Worm (Caenorhabditis elegans): ENCODE data around the gene frpr-8.

frpr-8 gene

DNA sequence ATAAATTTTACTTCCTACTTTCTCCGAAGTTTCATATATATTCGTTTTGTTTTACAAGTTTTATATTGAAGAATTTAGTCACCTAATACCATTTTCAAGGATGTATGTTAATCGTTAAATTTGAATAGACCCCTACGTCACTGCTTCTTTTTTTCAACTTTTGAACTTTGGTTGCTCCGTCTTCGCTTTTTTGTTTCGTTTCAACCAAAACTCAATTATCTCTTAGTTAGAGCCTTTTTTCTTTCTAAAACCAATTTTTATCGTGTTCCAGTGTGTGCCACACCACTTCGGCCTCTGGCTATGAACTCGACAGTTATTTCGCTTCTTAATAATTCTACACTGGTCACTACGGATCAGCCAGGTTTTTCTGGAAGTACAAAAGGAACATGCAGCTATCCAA lies at the start of gene frpr-8:
Gene frpr-8, plus strand, starts transcription at position 301 of the 400 bp plus-strand sequence.
- TF ChIP-seq him-1 (tag; optimal IDR thresholded peaks at IDR 0.05) (no peak), W03F9.2 (tag; optimal IDR thresholded peaks at IDR 0.05) (no peak), dao-5 (tag; optimal IDR thresholded peaks at IDR 0.05) (no peak)

DNA sequence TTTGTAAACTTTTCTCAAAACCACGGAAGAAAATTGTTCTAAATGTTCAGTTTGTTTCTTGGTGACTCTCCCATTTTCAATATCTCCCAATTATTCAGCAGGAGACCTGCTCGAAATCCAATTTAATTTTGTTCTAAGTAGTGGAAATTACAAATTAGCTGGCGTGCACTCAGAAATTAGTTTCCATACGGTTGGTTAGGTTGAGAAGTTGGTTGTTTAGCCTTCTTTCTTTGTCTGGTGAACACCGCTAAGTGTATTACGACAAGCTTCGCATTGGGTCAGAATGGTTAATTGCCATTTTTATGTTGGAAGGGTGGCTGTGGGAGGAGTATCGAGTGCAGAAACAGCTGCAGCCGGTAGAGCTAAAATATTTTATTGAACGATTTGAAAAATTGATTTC lies 49.0 kb upstream of the frpr-8 start:
- TF ChIP-seq him-1 (tag; optimal IDR thresholded peaks at IDR 0.05) (no peak), dao-5 (tag; optimal IDR thresholded peaks at IDR 0.05) (no peak), W03F9.2 (tag; optimal IDR thresholded peaks at IDR 0.05) (no peak)

DNA sequence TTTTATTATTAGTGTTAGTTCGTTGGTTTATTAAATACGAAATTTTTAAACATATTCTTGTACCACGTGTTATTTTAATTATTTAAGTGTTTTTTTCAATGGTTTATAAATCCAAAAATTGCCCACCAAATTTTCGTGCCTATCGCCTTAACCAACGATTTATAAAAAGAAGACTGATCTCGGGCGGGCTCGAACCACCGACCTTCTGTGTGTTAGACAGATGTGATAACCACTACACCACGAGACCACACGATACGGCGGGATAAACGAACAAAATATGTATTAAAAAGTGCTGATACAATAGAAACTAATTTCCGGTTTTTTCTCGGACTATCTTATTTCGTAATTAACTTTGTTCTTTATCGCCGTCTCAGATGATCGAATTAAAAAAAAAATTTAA lies 47.1 kb upstream of the frpr-8 start:
- TF ChIP-seq him-1 (tag; optimal IDR thresholded peaks at IDR 0.05): no peak
- no peak for TF ChIP-seq W03F9.2 (tag; optimal IDR thresholded peaks at IDR 0.05)
- TF ChIP-seq dao-5 (tag; optimal IDR thresholded peaks at IDR 0.05): no peak

DNA sequence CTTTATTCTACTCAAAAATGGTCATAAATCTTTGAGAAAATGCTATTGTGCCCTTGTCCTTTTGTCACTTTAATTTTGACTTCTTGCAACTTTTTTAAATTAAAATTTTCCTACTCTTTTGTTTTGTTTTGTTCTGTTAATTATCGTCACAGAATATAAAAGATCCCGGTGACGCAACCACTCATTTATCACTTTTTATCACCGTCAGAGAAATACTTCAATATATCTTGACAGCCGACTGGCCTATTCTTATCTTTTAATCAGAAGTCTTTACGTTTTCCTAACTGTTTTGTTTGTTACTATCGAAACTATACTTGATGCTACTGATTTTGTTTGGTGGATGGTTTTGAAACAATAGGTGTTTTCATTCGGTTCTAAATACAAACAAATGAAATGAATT lies 41.6 kb upstream of the frpr-8 start:
- TF ChIP-seq W03F9.2 (tag; optimal IDR thresholded peaks at IDR 0.05) (no peak), dao-5 (tag; optimal IDR thresholded peaks at IDR 0.05) (no peak), him-1 (tag; optimal IDR thresholded peaks at IDR 0.05) (no peak)

DNA sequence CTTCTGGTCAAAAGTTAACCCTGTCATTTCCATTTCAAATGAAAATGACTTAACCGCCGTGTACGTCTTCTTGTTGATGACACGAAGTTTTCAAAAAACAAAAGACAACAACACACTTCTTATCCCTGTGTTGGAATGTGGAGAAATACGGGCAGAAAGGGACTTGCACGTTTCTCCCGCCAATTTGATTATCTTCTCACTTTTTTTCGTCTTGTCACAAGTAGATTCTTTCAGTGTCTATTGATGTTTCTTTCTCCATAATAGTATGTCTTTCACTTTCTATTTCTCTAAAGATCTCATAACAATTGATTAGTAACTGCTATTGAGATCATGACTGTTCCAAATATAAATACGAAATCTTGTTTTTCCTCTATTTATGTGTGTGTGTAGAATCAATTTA lies 38.1 kb upstream of the frpr-8 start:
- TF ChIP-seq W03F9.2 (tag; optimal IDR thresholded peaks at IDR 0.05): no peak
- no peak for TF ChIP-seq him-1 (tag; optimal IDR thresholded peaks at IDR 0.05)
- TF ChIP-seq dao-5 (tag; optimal IDR thresholded peaks at IDR 0.05): no peak

DNA sequence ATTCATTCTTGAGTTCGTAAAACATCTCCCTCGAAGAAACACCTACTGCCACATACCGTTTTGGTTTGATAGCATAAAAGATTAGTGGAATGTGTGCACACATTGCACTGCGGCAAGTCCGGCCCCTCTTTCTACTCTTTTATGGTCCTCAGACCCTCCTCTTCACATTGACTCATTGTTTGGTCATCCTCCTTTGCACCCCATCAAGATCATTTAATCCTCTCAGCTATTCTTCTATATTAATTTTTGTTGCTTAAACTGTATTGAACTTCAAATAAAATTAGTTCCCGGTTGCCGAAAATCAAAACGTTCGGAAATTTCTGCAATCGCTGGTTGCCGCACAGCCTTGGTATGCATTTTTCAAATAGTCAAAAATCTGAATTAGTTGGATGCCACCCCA lies 37.3 kb upstream of the frpr-8 start, which contains the start of gene rig-1:
Gene rig-1, plus strand, starts transcription at position 301 of the 400 bp plus-strand sequence.
- TF ChIP-seq W03F9.2 (tag; optimal IDR thresholded peaks at IDR 0.05) (no peak), dao-5 (tag; optimal IDR thresholded peaks at IDR 0.05) (no peak), him-1 (tag; optimal IDR thresholded peaks at IDR 0.05) (no peak)

DNA sequence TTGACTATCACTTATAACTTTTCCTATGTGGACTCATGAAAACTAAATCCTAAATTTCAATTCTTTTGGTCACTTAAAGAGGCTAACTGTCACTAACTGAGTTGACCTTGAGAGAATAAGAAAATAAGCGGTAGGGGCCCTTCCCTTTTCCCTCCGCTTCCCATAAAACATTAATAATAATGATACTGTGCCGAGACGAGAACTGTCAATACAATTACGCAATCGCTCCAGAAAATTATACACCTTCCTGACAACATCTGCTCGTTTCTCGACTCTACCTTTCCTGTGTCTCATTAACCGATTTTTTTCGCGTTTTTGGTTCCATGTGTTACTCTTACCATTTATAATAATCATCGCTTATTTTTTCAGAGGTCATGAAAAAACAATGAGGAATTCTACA lies 36.7 kb upstream of the frpr-8 start:
- TF ChIP-seq dao-5 (tag; optimal IDR thresholded peaks at IDR 0.05) (no peak), W03F9.2 (tag; optimal IDR thresholded peaks at IDR 0.05) (no peak), him-1 (tag; optimal IDR thresholded peaks at IDR 0.05) (no peak)

DNA sequence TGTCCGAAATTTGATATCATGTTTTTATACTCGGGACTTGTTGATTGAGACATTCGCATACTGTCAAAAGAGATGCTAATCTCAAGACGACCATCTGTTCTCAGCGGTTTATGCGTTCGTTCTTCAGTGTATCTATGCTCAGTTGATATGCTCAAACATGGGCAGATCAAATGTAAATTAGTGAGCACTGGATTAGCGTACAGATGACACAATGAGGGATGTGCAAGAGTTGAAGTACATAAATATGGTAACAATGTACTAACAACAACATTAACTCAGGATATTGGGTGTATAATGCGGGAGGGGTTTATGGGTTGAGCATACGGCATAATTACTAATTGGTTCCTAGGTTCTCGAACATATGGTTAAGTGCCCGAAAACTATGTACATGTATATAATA lies 35.2 kb upstream of the frpr-8 start:
- TF ChIP-seq dao-5 (tag; optimal IDR thresholded peaks at IDR 0.05): no peak
- TF ChIP-seq him-1 (tag; optimal IDR thresholded peaks at IDR 0.05): no peak
- no peak for TF ChIP-seq W03F9.2 (tag; optimal IDR thresholded peaks at IDR 0.05)

DNA sequence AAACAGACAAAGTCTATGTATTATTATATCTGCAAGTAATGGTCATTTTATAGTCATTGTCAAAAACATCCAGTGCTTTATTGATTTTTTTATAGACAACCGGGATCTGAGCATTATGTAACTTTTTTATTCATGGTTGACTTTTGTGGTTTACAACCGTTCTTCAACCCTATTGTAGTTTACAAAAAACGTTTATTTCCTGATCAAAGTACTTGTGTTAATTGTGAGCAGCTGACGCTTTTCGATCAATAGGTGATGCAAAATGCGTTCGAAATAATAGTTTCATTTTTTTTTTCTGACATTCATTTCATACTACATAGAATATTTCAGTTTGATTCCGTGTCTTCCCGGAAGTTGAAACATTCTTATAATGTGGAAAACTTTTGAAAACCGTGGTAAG lies 24.9 kb upstream of the frpr-8 start, which contains the start of the genes K09E2.2 and K09E2.3:
Gene K09E2.2, plus strand, starts transcription at position 301 of the 400 bp plus-strand sequence.
Gene K09E2.3, plus strand, starts transcription at position 325 of the 400 bp plus-strand sequence.
- TF ChIP-seq W03F9.2 (tag; optimal IDR thresholded peaks at IDR 0.05) (no peak), him-1 (tag; optimal IDR thresholded peaks at IDR 0.05) (no peak), dao-5 (tag; optimal IDR thresholded peaks at IDR 0.05) (no peak)

DNA sequence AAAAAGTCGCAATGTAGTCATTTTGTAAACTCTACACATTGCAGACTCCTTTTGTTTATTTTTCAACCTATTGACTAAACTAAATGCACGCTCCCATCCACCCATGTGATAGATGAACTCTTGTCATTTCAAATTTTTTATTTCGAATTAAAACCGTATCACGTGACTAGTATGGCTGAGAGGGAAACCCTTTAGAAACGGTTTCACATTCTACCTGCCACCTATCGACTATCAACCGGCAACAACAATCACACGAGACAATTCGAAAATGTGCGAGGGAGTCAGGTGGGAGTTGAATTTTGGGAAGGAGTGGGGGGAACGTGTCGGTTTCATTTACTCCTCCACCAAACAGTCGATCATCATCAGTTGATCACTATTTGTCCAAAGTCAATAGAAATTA lies 23.1 kb upstream of the frpr-8 start:
- TF ChIP-seq W03F9.2 (tag; optimal IDR thresholded peaks at IDR 0.05) (peak; percentile 22), him-1 (tag; optimal IDR thresholded peaks at IDR 0.05) (no peak), dao-5 (tag; optimal IDR thresholded peaks at IDR 0.05) (no peak)

DNA sequence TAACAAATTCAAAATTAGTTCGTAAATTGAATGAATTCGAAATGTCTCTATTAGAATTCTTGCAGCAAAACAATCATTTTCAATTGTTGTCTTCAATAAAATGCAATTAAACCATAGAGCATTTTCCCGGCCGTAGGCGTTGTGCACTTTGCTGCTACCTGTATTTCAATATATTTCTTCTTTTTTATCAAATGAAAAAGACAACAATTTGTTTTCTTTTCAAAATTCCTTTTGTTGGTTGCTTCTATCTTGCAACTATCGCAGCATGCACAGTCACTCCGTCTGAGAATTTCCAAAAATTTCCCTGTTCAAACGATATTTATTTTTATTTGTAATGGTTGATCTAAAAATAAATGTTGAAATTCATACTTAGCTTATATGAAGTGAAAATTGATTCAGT lies 22.5 kb upstream of the frpr-8 start:
- TF ChIP-seq him-1 (tag; optimal IDR thresholded peaks at IDR 0.05) (no peak), W03F9.2 (tag; optimal IDR thresholded peaks at IDR 0.05) (no peak), dao-5 (tag; optimal IDR thresholded peaks at IDR 0.05) (no peak)

DNA sequence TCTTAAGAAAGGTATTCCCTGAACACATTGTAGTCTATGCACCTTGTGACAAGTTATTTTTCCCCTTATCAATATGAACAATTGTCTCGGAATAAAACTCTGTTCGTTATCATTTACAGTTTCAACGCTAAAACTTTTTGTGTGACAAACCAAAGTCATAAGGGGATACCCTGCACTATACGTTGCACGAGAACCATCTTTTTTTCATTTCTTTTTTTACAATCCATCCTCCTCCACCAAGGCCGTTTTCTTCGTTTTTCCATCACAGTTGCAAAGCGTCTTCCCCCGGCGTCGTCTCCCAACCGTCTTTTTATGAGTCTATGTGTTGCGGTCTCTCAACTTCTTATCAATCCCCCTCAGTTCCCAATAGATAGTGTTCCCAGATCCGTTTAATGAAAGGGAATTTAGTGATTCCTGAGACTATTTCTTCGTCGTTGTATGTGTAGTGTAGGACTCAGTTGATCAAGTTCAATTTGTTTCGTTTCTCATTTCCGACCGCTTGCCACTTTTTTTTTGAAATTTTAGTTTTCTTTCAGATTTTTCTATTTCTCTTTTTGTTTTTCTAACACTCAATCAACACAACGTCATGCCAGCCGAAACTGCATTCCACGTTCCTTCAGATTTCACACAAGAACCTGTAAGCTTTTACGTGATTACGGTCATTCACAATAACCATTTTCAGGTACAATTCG lies 21.4 kb upstream of the frpr-8 start:
- TF ChIP-seq him-1 (tag; optimal IDR thresholded peaks at IDR 0.05) (no peak), W03F9.2 (tag; optimal IDR thresholded peaks at IDR 0.05) (no peak), dao-5 (tag; optimal IDR thresholded peaks at IDR 0.05) (no peak)

DNA sequence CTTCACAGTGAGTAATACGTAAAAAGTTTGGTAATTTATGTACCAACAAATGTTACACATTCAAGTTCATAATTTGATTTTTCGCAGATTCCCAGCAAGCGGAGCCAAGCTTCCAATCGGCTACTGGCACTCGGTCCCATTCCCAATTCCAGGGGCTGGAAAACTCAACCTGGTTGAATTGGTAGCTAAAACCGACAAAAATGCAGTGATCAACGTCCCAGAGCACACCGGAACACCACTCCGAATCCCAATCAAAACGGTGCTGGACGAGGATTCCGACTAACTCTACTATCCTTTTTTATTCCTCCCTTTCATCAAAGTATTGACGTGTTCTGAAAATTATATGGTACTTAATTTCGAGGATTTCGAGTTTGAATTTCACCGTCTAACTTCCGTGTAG lies 20.3 kb upstream of the frpr-8 start:
- TF ChIP-seq dao-5 (tag; optimal IDR thresholded peaks at IDR 0.05): no peak
- no peak for TF ChIP-seq W03F9.2 (tag; optimal IDR thresholded peaks at IDR 0.05)
- no peak for TF ChIP-seq him-1 (tag; optimal IDR thresholded peaks at IDR 0.05)

DNA sequence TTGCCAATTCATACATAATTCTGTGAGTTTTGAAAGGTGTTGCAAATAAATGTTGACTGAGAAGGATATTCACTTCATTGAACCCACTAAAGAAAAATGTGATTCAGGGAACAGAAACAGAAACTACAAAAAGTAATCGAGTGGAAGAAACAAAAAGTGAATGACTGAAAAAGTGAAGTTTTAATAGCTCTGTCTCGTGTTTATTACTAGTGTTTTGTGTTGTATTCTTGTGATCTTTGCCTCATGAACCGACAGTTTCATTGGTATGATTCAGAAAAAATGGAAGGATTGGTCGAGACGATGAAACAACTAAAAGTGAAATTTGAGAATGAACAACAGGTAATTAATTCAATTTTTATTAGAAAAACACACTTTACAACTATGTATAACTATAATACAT lies 19.7 kb upstream of the frpr-8 start:
- TF ChIP-seq him-1 (tag; optimal IDR thresholded peaks at IDR 0.05): no peak
- no peak for TF ChIP-seq W03F9.2 (tag; optimal IDR thresholded peaks at IDR 0.05)
- TF ChIP-seq dao-5 (tag; optimal IDR thresholded peaks at IDR 0.05): no peak

DNA sequence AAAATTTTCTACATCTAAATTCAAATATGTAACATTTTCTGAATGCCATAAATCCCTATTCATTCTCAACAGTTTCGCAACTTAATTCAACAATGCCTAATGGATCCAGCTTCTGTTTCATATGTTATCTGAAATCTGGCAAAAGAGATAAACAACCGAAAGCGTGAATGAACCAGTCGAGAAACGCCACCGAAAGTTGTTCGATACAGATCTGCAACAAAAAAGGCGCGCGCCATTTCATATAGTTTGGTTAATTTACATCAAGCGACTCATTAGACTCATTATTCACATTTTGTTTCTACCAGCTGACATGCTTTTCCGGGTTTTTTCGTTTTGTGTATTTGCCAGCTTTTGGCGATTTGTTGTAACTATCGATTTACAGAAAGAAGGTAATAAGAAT lies 16.0 kb upstream of the frpr-8 start, which contains the start of gene K09E2.1:
Gene K09E2.1, plus strand, starts transcription at position 301 of the 400 bp plus-strand sequence.
- TF ChIP-seq dao-5 (tag; optimal IDR thresholded peaks at IDR 0.05) (no peak), W03F9.2 (tag; optimal IDR thresholded peaks at IDR 0.05) (no peak), him-1 (tag; optimal IDR thresholded peaks at IDR 0.05) (no peak)
